Worm (Caenorhabditis elegans) whole organism, L4 larva: ENCODE measurements around the gene W06G6.20.

Source experiments
- F49E8.2 ChIP-seq: sonication (generic microtip); optimal IDR thresholded peaks from 2 replicates; lab custom pipeline; 2016; ENCODE audit warnings: missing compliant biosample characterization, mild to moderate bottlenecking, missing genetic modification characterization, borderline replicate concordance
- Y48G9A.11 ChIP-seq: fragments of 200-800 bp; sonication (Bioruptor generic); IDR thresholded peaks from 2 replicates; pipeline ENCODE4 v1.3.6; 2022; ENCODE audit warnings: missing genetic modification reagents, missing genetic modification characterization, missing compliant biosample characterization
- ZK337.2 ChIP-seq: fragments of 200-800 bp; sonication (Bioruptor generic); IDR thresholded peaks from 2 replicates; pipeline ENCODE4 v1.3.6; 2022; ENCODE audit warnings: missing genetic modification reagents, missing genetic modification characterization, missing compliant biosample characterization
- aha-1 ChIP-seq: fragments of 150-350 bp; peaks from one replicate; lab custom pipeline; 2014; ENCODE audit warnings: missing biosample characterization, missing genetic modification characterization
- arid-1 ChIP-seq: fragments of 200-800 bp; sonication (Bioruptor generic); conservative IDR thresholded peaks from 2 replicates; pipeline ENCODE4 v1.3.6; 2022; ENCODE audit warnings: missing genetic modification reagents, missing genetic modification characterization, missing compliant biosample characterization
- attf-4 ChIP-seq: sonication (generic microtip); optimal IDR thresholded peaks from 3 replicates; lab custom pipeline; 2017; ENCODE audit warnings: missing biosample characterization, missing genetic modification characterization
- ceh-28 ChIP-seq: fragments of 150-350 bp; optimal IDR thresholded peaks from 2 replicates; lab custom pipeline; 2014; ENCODE audit warnings: missing biosample characterization, missing genetic modification reagents, missing genetic modification characterization
- ceh-82 ChIP-seq: sonication (generic microtip); optimal IDR thresholded peaks from 2 replicates; lab custom pipeline; 2017; ENCODE audit warnings: missing biosample characterization, missing genetic modification characterization
- daf-12 ChIP-seq: fragments of 150-350 bp; optimal IDR thresholded peaks from 2 replicates; lab custom pipeline; 2014; ENCODE audit warnings: missing biosample characterization, missing genetic modification reagents, missing genetic modification characterization
- daf-16 ChIP-seq, 3 experiments: sonication (generic microtip); optimal IDR thresholded peaks; 2 replicates each; lab custom pipeline; 2016 to 2017; ENCODE audit warnings: missing genetic modification characterization in 3 of 3, missing genetic modification reagents in 3 of 3, mild to moderate bottlenecking in 2 of 3, missing compliant biosample characterization in 2 of 3, missing biosample characterization in 1 of 3, moderate library complexity in 1 of 3
- dmd-8 ChIP-seq: fragments of 200-800 bp; sonication (Bioruptor generic); IDR thresholded peaks from 2 replicates; pipeline ENCODE4 v1.3.6; 2022; ENCODE audit warnings: missing genetic modification characterization, missing compliant biosample characterization
- dmd-9 ChIP-seq: fragments of 200-800 bp; sonication (Bioruptor generic); IDR thresholded peaks from 2 replicates; pipeline ENCODE4 v1.3.6; 2022; ENCODE audit warnings: missing genetic modification reagents, missing genetic modification characterization, missing compliant biosample characterization
- duxl-1 ChIP-seq: sonication (generic microtip); optimal IDR thresholded peaks from 2 replicates; lab custom pipeline; 2016; ENCODE audit warnings: mild to moderate bottlenecking, missing genetic modification characterization, moderate library complexity, missing compliant biosample characterization; ENCODE audit not compliant: poor library complexity
- dve-1 ChIP-seq: sonication (generic microtip); optimal IDR thresholded peaks from 2 replicates; lab custom pipeline; 2017; ENCODE audit warnings: antibody characterized with exemption, mild to moderate bottlenecking, missing genetic modification characterization, missing compliant biosample characterization; ENCODE audit not compliant: insufficient read depth
- egl-27 ChIP-seq: sonication (generic microtip); optimal IDR thresholded peaks from 3 replicates; lab custom pipeline; 2017; ENCODE audit warnings: missing biosample characterization, missing genetic modification reagents, missing genetic modification characterization
- egl-43 ChIP-seq: fragments of 200-800 bp; sonication (Bioruptor generic); IDR thresholded peaks from 2 replicates; pipeline ENCODE4 v1.3.6; 2022; ENCODE audit warnings: missing genetic modification reagents, missing genetic modification characterization, missing compliant biosample characterization
- hlh-30 ChIP-seq: sonication (generic microtip); optimal IDR thresholded peaks from 2 replicates; lab custom pipeline; 2017; ENCODE audit warnings: antibody characterized with exemption, mild to moderate bottlenecking, missing genetic modification characterization, missing compliant biosample characterization; ENCODE audit not compliant: insufficient read depth
- hmg-1.1 ChIP-seq: fragments of 200-800 bp; sonication (Bioruptor generic); IDR thresholded peaks from 2 replicates; pipeline ENCODE4 v1.3.6; 2022; ENCODE audit warnings: missing genetic modification reagents, missing genetic modification characterization, missing compliant biosample characterization
- jun-1 ChIP-seq: fragments of 150-350 bp; optimal IDR thresholded peaks from 2 replicates; lab custom pipeline; 2014; ENCODE audit warnings: missing biosample characterization, missing genetic modification reagents, missing genetic modification characterization
- lim-7 ChIP-seq: fragments of 200-800 bp; sonication (Bioruptor generic); IDR thresholded peaks from 2 replicates; pipeline ENCODE4 v1.3.6; 2022; ENCODE audit warnings: missing genetic modification characterization, missing compliant biosample characterization
- lin-15B ChIP-seq: fragments of 150-350 bp; sonication (generic microtip); optimal IDR thresholded peaks from 3 replicates; lab custom pipeline; 2014; ENCODE audit warnings: missing biosample characterization, missing genetic modification characterization
- lin-38 ChIP-seq: fragments of 200-800 bp; sonication (Bioruptor generic); IDR thresholded peaks from 2 replicates; pipeline ENCODE4 v1.3.6; 2022; ENCODE audit warnings: missing genetic modification reagents, missing genetic modification characterization, missing compliant biosample characterization
- lir-3 ChIP-seq: sonication (generic microtip); optimal IDR thresholded peaks from 2 replicates; lab custom pipeline; 2016; ENCODE audit warnings: mild to moderate bottlenecking, missing genetic modification characterization, missing compliant biosample characterization
- lsy-2 ChIP-seq, 2 experiments: fragments of 150-350 bp in 1 of 2; sonication (generic microtip) in 1 of 2; optimal IDR thresholded peaks; 2 replicates each; lab custom pipeline; 2014 to 2017; ENCODE audit warnings: missing biosample characterization in 2 of 2, missing genetic modification characterization in 2 of 2
- madf-5 ChIP-seq, 2 experiments: fragments of 200-800 bp; sonication (Bioruptor generic); IDR thresholded peaks; 2 replicates each; pipeline ENCODE4 v1.3.6; 2022; ENCODE audit warnings: missing compliant biosample characterization in 2 of 2, missing genetic modification characterization in 2 of 2
- madf-9 ChIP-seq: fragments of 200-800 bp; sonication (Bioruptor generic); conservative IDR thresholded peaks from 2 replicates; pipeline ENCODE4 v1.3.6; 2022; ENCODE audit warnings: missing genetic modification reagents, missing genetic modification characterization, missing compliant biosample characterization
- mdl-1 ChIP-seq, 2 experiments: fragments of 150-350 bp in 1 of 2; sonication (generic microtip) in 1 of 2; optimal IDR thresholded peaks; 2 replicates each; lab custom pipeline; 2014 to 2017; ENCODE audit warnings: missing biosample characterization in 2 of 2, missing genetic modification characterization in 2 of 2
- mdt-29 ChIP-seq: fragments of 200-800 bp; sonication (Bioruptor generic); IDR thresholded peaks from 2 replicates; pipeline ENCODE4 v1.3.6; 2022; ENCODE audit warnings: missing genetic modification reagents, missing genetic modification characterization, missing compliant biosample characterization
- mep-1 ChIP-seq: fragments of 150-350 bp; sonication (generic microtip); optimal IDR thresholded peaks from 3 replicates; lab custom pipeline; 2014; ENCODE audit warnings: missing biosample characterization, missing genetic modification characterization
- nhr-10 ChIP-seq: fragments of 150-350 bp; optimal IDR thresholded peaks from 2 replicates; lab custom pipeline; 2014; ENCODE audit warnings: missing biosample characterization, missing genetic modification characterization
- nhr-48 ChIP-seq: sonication (generic microtip); optimal IDR thresholded peaks from 2 replicates; lab custom pipeline; 2016; ENCODE audit warnings: mild to moderate bottlenecking, missing genetic modification characterization, missing compliant biosample characterization
- pha-4 ChIP-seq, 2 experiments: fragments of 150-350 bp in 1 of 2; fragments of 200-800 bp in 1 of 2; sonication (Bioruptor generic) in 1 of 2; IDR thresholded peaks in 1 of 2; optimal IDR thresholded peaks in 1 of 2; 2 replicates each; pipeline versions ENCODE4 v1.3.6 to Lab custom; 2014 to 2022; ENCODE audit warnings: missing genetic modification characterization in 2 of 2, missing genetic modification reagents in 2 of 2, missing biosample characterization in 1 of 2, missing compliant biosample characterization in 1 of 2
- snpc-1.2 ChIP-seq: fragments of 200-800 bp; sonication (Bioruptor generic); IDR thresholded peaks from 2 replicates; pipeline ENCODE4 v1.3.6; 2022; ENCODE audit warnings: missing genetic modification reagents, missing genetic modification characterization, missing compliant biosample characterization
- spr-1 ChIP-seq: sonication (generic microtip); optimal IDR thresholded peaks from 2 replicates; lab custom pipeline; 2016; ENCODE audit warnings: mild to moderate bottlenecking, missing genetic modification characterization, missing compliant biosample characterization
- zfp-3 ChIP-seq: fragments of 200-800 bp; sonication (Bioruptor generic); conservative IDR thresholded peaks from 2 replicates; pipeline ENCODE4 v1.3.6; 2022; ENCODE audit warnings: missing genetic modification reagents, missing genetic modification characterization, missing compliant biosample characterization

The W06G6.20 gene

ce11 chrV:16648317-16649018 is at the start of gene W06G6.20:
Gene W06G6.20, minus strand, starts transcription at chrV:16648367.
- TF ChIP-seq egl-27 (tag; lab: Kevin White, UChicago) (no peak), nhr-48 (tag; lab: Kevin White, UChicago) (no peak), dve-1 (tag; lab: Kevin White, UChicago) (peak; percentile 11), ceh-82 (tag; lab: Kevin White, UChicago) (no peak), snpc-1.2 (GFP tag; lab: Robert Waterston, UW) (peak; percentile 62), lim-7 (peak; percentile 72), mdt-29 (0 out of 2 replicates have a peak, but pooled peaks have one; percentile 16), attf-4 (tag; lab: Kevin White, UChicago) (no peak), F49E8.2 (no peak), dmd-8 (GFP tag; lab: Robert Waterston, UW) (no peak), duxl-1 (tag; lab: Kevin White, UChicago) (peak; percentile 40), nhr-10 (tag; lab: Kevin White, UChicago) (no peak), daf-12 (tag; lab: Kevin White, UChicago) (no peak), lir-3 (tag; lab: Kevin White, UChicago) (no peak), madf-9 (GFP tag; lab: Robert Waterston, UW) (0 out of 2 replicates have a peak, but pooled peaks have one; percentile 32), ceh-28 (tag; lab: Kevin White, UChicago) (no peak), lin-38 (GFP tag; lab: Robert Waterston, UW) (peak; percentile 54), hmg-1.1 (GFP tag; lab: Robert Waterston, UW) (no peak), arid-1 (peak; percentile 49; the same call in 1 of the 2 replicates), daf-16 (GFP tag; optimal IDR thresholded peaks at IDR 0.05; lab: Kevin White, UChicago) (peak in 1 of 2 experiments; percentile 63), daf-16 (tag; optimal IDR thresholded peaks at IDR 0.05; lab: Kevin White, UChicago) (peak; percentile 31), lin-15B (tag; lab: Kevin White, UChicago) (no peak), hlh-30 (peak; percentile 74), egl-43 (GFP tag; lab: Robert Waterston, UW) (0 out of 2 replicates have a peak, but pooled peaks have one; percentile 23), pha-4 (GFP tag; IDR thresholded peaks at IDR 0.05; lab: Robert Waterston, UW) (peak; percentile 46; the same call in 1 of the 2 replicates), pha-4 (tag; optimal IDR thresholded peaks at IDR 0.05; lab: Kevin White, UChicago) (no peak), zfp-3 (GFP tag; lab: Robert Waterston, UW) (no peak), mep-1 (tag; lab: Kevin White, UChicago) (no peak), Y48G9A.11 (0 out of 2 replicates have a peak, but pooled peaks have one; percentile 10), jun-1 (tag; lab: Kevin White, UChicago) (no peak), lsy-2 (tag; optimal IDR thresholded peaks at IDR 0.05; lab: Kevin White, UChicago) (no peak), ZK337.2 (GFP tag; lab: Robert Waterston, UW) (0 out of 2 replicates have a peak, but pooled peaks have one; percentile 40), madf-5 (GFP tag; IDR thresholded peaks at IDR 0.05; lab: Robert Waterston, UW) (0 out of 4 replicates have a peak, but pooled peaks have one; percentile 7 to 9)

- TF ChIP-seq dmd-9 (GFP tag; lab: Robert Waterston, UW) (no peak), duxl-1 (tag; lab: Kevin White, UChicago) (no peak), spr-1 (no peak), aha-1 (tag; lab: Kevin White, UChicago) (peak; percentile 23)
Measured at ce11 chrV:16697178-16697577, 49.0 kb upstream of the W06G6.20 start, which contains the start of gene srw-41. Gene srw-41, plus strand, starts transcription at chrV:16697478.

ce11 chrV:16695499-16695898 is 47.3 kb upstream of the W06G6.20 start:
- TF ChIP-seq mdl-1 (tag; optimal IDR thresholded peaks at IDR 0.05; lab: Kevin White, UChicago) (no peak), aha-1 (tag; lab: Kevin White, UChicago) (peak; percentile 71)
